Worm (Caenorhabditis elegans) whole organism, L3 larva: Measurements from ENCODE around the gene gon-4.

ENCODE experiments used
- aly-2 ChIP-seq: fragments of 150-350 bp; optimal IDR thresholded peaks from 2 replicates; lab custom pipeline; 2014; ENCODE audit warnings: missing biosample characterization, missing genetic modification characterization
- ama-1 ChIP-seq: fragments of 150-350 bp; optimal IDR thresholded peaks from 2 replicates; lab custom pipeline; 2018
- ceh-28 ChIP-seq: fragments of 150-350 bp; optimal IDR thresholded peaks from 2 replicates; lab custom pipeline; 2014; ENCODE audit warnings: missing biosample characterization, missing genetic modification reagents, missing genetic modification characterization
- ceh-82 ChIP-seq: fragments of 150-350 bp; optimal IDR thresholded peaks from 2 replicates; lab custom pipeline; 2014; ENCODE audit warnings: missing biosample characterization, missing genetic modification characterization
- ceh-9 ChIP-seq: sonication (generic microtip); optimal IDR thresholded peaks from 2 replicates; lab custom pipeline; 2018; ENCODE audit warnings: missing biosample characterization, missing genetic modification characterization
- daf-12 ChIP-seq: fragments of 150-350 bp; optimal IDR thresholded peaks from 2 replicates; lab custom pipeline; 2014; ENCODE audit warnings: missing biosample characterization, missing genetic modification reagents, missing genetic modification characterization
- egl-27 ChIP-seq: sonication (generic microtip); optimal IDR thresholded peaks from 4 replicates; lab custom pipeline; 2017; ENCODE audit warnings: missing biosample characterization, missing genetic modification reagents, missing genetic modification characterization
- egl-5 ChIP-seq: fragments of 150-350 bp; optimal IDR thresholded peaks from 2 replicates; lab custom pipeline; 2017; ENCODE audit warnings: missing biosample characterization, missing genetic modification reagents, missing genetic modification characterization, inconsistent platforms
- elt-1 ChIP-seq: fragments of 150-350 bp; optimal IDR thresholded peaks from 2 replicates; lab custom pipeline; 2014; ENCODE audit warnings: missing biosample characterization, missing genetic modification characterization
- elt-2 ChIP-seq: sonication (generic microtip); optimal IDR thresholded peaks from 2 replicates; lab custom pipeline; 2016; ENCODE audit warnings: missing genetic modification reagents, mild to moderate bottlenecking, missing genetic modification characterization, missing compliant biosample characterization
- elt-3 ChIP-seq, 3 experiments: fragments of 150-350 bp in 1 of 3; sonication (generic microtip) in 2 of 3; optimal IDR thresholded peaks; 2 replicates in 2 of 3; 4 replicates in 1 of 3; lab custom pipeline; 2014 to 2017; ENCODE audit warnings: missing biosample characterization in 3 of 3, missing genetic modification characterization in 3 of 3
- fkh-10 ChIP-seq: sonication (generic microtip); optimal IDR thresholded peaks from 2 replicates; lab custom pipeline; 2017; ENCODE audit warnings: missing biosample characterization, missing genetic modification reagents, missing genetic modification characterization
- fkh-2 ChIP-seq: fragments of 150-350 bp; optimal IDR thresholded peaks from 2 replicates; lab custom pipeline; 2014; ENCODE audit warnings: missing biosample characterization, missing genetic modification reagents, missing genetic modification characterization
- fos-1 ChIP-seq: fragments of 150-350 bp; optimal IDR thresholded peaks from 2 replicates; lab custom pipeline; 2014; ENCODE audit warnings: missing biosample characterization, missing genetic modification characterization
- hmg-11 ChIP-seq: sonication (generic microtip); optimal IDR thresholded peaks from 2 replicates; lab custom pipeline; 2016; ENCODE audit warnings: missing genetic modification characterization, missing compliant biosample characterization
- jun-1 ChIP-seq: fragments of 150-350 bp; optimal IDR thresholded peaks from 2 replicates; lab custom pipeline; 2014; ENCODE audit warnings: missing biosample characterization, missing genetic modification reagents, missing genetic modification characterization
- lin-15B ChIP-seq: fragments of 150-350 bp; optimal IDR thresholded peaks from 2 replicates; lab custom pipeline; 2014; ENCODE audit warnings: missing biosample characterization, missing genetic modification characterization
- lsy-12 ChIP-seq: sonication (generic microtip); optimal IDR thresholded peaks from 2 replicates; lab custom pipeline; 2016; ENCODE audit warnings: mild to moderate bottlenecking, missing genetic modification characterization, missing compliant biosample characterization
- mdl-1 ChIP-seq: fragments of 150-350 bp; optimal IDR thresholded peaks from 2 replicates; lab custom pipeline; 2014; ENCODE audit warnings: missing biosample characterization, missing genetic modification characterization
- mml-1 ChIP-seq: fragments of 150-350 bp; sonication (generic microtip); optimal IDR thresholded peaks from 3 replicates; lab custom pipeline; 2014; ENCODE audit warnings: missing biosample characterization, missing genetic modification characterization
- nhr-11 ChIP-seq: fragments of 150-350 bp; optimal IDR thresholded peaks from 2 replicates; lab custom pipeline; 2014; ENCODE audit warnings: missing biosample characterization, missing genetic modification characterization
- nhr-237 ChIP-seq: fragments of 150-350 bp; optimal IDR thresholded peaks from 2 replicates; lab custom pipeline; 2014; ENCODE audit warnings: missing biosample characterization, missing genetic modification characterization
- nhr-28 ChIP-seq: fragments of 150-350 bp; optimal IDR thresholded peaks from 2 replicates; lab custom pipeline; 2014; ENCODE audit warnings: missing biosample characterization, missing genetic modification characterization
- nhr-43 ChIP-seq: sonication (generic microtip); optimal IDR thresholded peaks from 2 replicates; lab custom pipeline; 2016; ENCODE audit warnings: mild to moderate bottlenecking, missing genetic modification characterization, missing compliant biosample characterization; ENCODE audit not compliant: poor library complexity, severe bottlenecking
- nhr-67 ChIP-seq: fragments of 150-350 bp; optimal IDR thresholded peaks from 2 replicates; lab custom pipeline; 2014; ENCODE audit warnings: missing biosample characterization, missing genetic modification characterization
- pqm-1 ChIP-seq: fragments of 150-350 bp; optimal IDR thresholded peaks from 2 replicates; lab custom pipeline; 2017; ENCODE audit warnings: missing biosample characterization, missing genetic modification characterization, inconsistent platforms
- skn-1 ChIP-seq: fragments of 150-350 bp; optimal IDR thresholded peaks from 2 replicates; lab custom pipeline; 2014; ENCODE audit warnings: missing biosample characterization, missing genetic modification characterization
- snpc-4 ChIP-seq: fragments of 150-350 bp; optimal IDR thresholded peaks from 2 replicates; lab custom pipeline; 2014; ENCODE audit warnings: missing biosample characterization, missing genetic modification characterization
- tbx-2 ChIP-seq: sonication (generic microtip); optimal IDR thresholded peaks from 2 replicates; lab custom pipeline; 2016; ENCODE audit warnings: mild to moderate bottlenecking, missing genetic modification characterization, missing compliant biosample characterization
- unc-39 ChIP-seq: sonication (generic microtip); optimal IDR thresholded peaks from 4 replicates; lab custom pipeline; 2017; ENCODE audit warnings: missing biosample characterization, missing genetic modification characterization
- unc-62 ChIP-seq: fragments of 150-350 bp; sonication (generic microtip); optimal IDR thresholded peaks from 4 replicates; lab custom pipeline; 2014; ENCODE audit warnings: missing biosample characterization, missing genetic modification reagents, missing genetic modification characterization
- zag-1 ChIP-seq: fragments of 150-350 bp; optimal IDR thresholded peaks from 2 replicates; lab custom pipeline; 2014; ENCODE audit warnings: missing biosample characterization, missing genetic modification characterization
- ztf-11 ChIP-seq: fragments of 150-350 bp; optimal IDR thresholded peaks from 2 replicates; lab custom pipeline; 2014; ENCODE audit warnings: missing biosample characterization, missing genetic modification characterization
- ztf-4 ChIP-seq: fragments of 150-350 bp; optimal IDR thresholded peaks from 2 replicates; lab custom pipeline; 2014; ENCODE audit warnings: missing biosample characterization, missing genetic modification characterization

gon-4 gene

ce11 chrIV:10232456-10232855 lies 34.8 kb downstream of the gon-4 start, which contains the start of gene F01G10.4:
Gene F01G10.4 (minus strand): TSS chrIV:10232556.
- TF ChIP-seq egl-27 (tag; lab: Kevin White, UChicago) (no peak), nhr-237 (no peak), nhr-28 (no peak), nhr-11 (tag; lab: Kevin White, UChicago) (no peak), fos-1 (tag; lab: Kevin White, UChicago) (no peak), jun-1 (tag; lab: Kevin White, UChicago) (no peak), hmg-11 (tag; lab: Kevin White, UChicago) (no peak), unc-39 (tag; lab: Kevin White, UChicago) (no peak), ceh-28 (tag; lab: Kevin White, UChicago) (no peak), lin-15B (tag; lab: Kevin White, UChicago) (no peak), lsy-12 (tag; lab: Kevin White, UChicago) (no peak), fkh-10 (GFP tag; lab: Kevin White, UChicago) (no peak), nhr-67 (tag; lab: Kevin White, UChicago) (no peak), ceh-82 (tag; lab: Kevin White, UChicago) (no peak), aly-2 (no peak), egl-5 (no peak), ama-1 (no peak)

DNA sequence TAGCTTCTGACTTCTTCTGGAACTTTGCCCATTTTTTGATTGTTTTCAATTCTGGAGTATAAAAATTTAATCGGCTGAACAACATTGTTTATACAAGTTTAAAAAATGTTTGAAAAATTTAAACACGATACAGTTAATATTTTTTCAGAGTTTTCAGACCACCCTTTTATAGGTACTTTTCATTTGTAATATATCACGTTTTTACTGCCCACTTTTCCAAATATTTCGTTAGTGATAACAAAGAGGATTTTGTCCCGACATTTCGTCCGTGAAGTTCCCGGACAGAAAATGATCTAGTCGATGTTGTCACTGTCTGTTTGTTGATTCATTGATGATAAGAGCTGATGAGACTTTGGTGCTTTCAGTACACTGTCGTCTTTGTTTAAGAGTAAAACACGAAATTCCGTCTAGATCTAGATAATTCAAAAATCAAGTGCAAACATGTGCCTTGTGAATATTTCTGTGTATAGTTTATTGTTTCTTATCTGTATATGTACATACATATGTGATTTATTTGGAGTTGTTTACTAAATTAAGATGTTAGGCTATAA lies 37.7 kb downstream of the gon-4 start, which contains the start of gene ech-9:
Gene ech-9, minus strand, starts transcription at position 51 of the 551 bp plus-strand sequence.
- TF ChIP-seq pqm-1 (tag; lab: Kevin White, UChicago) (peak; percentile 84), elt-3 (tag; optimal IDR thresholded peaks at IDR 0.05; lab: Kevin White, UChicago) (no peak), ceh-9 (tag; lab: Kevin White, UChicago) (no peak), elt-2 (peak; percentile 58)

ce11 chrIV:10236106-10236505 lies 38.5 kb downstream of the gon-4 start:
- TF ChIP-seq jun-1 (tag; lab: Kevin White, UChicago) (peak; percentile 56), egl-5 (no peak), nhr-237 (no peak), lsy-12 (tag; lab: Kevin White, UChicago) (no peak), daf-12 (tag; lab: Kevin White, UChicago) (no peak), pqm-1 (tag; lab: Kevin White, UChicago) (peak; percentile 83), ceh-9 (tag; lab: Kevin White, UChicago) (no peak), fos-1 (tag; lab: Kevin White, UChicago) (no peak), elt-3 (tag; optimal IDR thresholded peaks at IDR 0.05; lab: Kevin White, UChicago) (no peak), ztf-11 (tag; lab: Kevin White, UChicago) (no peak), elt-1 (tag; lab: Kevin White, UChicago) (no peak), unc-62 (GFP tag; lab: Kevin White, UChicago) (no peak), fkh-2 (tag; lab: Kevin White, UChicago) (no peak), elt-2 (peak; percentile 71), zag-1 (tag; lab: Kevin White, UChicago) (no peak), hmg-11 (tag; lab: Kevin White, UChicago) (no peak)

DNA sequence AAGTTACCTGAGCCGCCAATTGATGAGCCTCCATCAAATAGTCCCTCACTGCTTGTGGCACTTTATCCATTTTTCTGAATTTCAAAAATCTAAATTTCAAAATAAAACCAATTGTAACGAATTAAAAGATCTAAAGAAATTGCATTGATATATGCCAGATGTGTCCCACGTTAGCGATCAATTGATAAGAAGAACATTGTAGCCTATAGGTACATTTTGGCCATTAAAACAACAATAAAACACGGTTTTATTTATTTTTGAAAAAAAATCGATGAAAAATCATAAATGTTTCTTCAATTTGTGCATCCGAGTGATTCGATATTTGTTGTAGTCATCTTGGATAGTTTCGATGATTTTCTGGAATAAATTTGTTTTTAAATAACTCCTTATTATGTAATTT lies 41.4 kb downstream of the gon-4 start, which contains the start of gene ech-8:
Gene ech-8, minus strand, starts transcription at position 132 of the 400 bp plus-strand sequence.
- TF ChIP-seq fos-1 (tag; lab: Kevin White, UChicago) = no peak
- peak; percentile 56 for TF ChIP-seq pqm-1 (tag; lab: Kevin White, UChicago)
- TF ChIP-seq elt-2 = peak; percentile 54

- TF ChIP-seq skn-1 (tag; lab: Kevin White, UChicago) = no peak
- no peak for TF ChIP-seq fos-1 (tag; lab: Kevin White, UChicago)
- no peak for TF ChIP-seq hmg-11 (tag; lab: Kevin White, UChicago)
- TF ChIP-seq elt-1 (tag; lab: Kevin White, UChicago) = no peak
- no peak for TF ChIP-seq snpc-4
- TF ChIP-seq tbx-2 = no peak
- TF ChIP-seq elt-2 = no peak
- TF ChIP-seq ceh-82 (tag; lab: Kevin White, UChicago) = no peak
- no peak for TF ChIP-seq nhr-11 (tag; lab: Kevin White, UChicago)
- TF ChIP-seq ztf-4 = no peak
- no peak for TF ChIP-seq nhr-237
- TF ChIP-seq nhr-43 = no peak
- no peak for TF ChIP-seq aly-2
- TF ChIP-seq lsy-12 (tag; lab: Kevin White, UChicago) = no peak
- no peak for TF ChIP-seq daf-12 (tag; lab: Kevin White, UChicago)
- no peak for TF ChIP-seq mml-1 (tag; lab: Kevin White, UChicago)
- no peak for TF ChIP-seq mdl-1
Measured at ce11 chrIV:10241659-10242058, 44.0 kb downstream of the gon-4 start, which contains the start of gene lipl-7. Gene lipl-7 (minus strand): TSS chrIV:10241823.
